Worm (Caenorhabditis elegans) whole organism, L2 larva: ENCODE measurements around the gene col-71.

ENCODE experiments used
- F13H6.1 ChIP-seq: sonication (generic microtip); optimal IDR thresholded peaks from 2 replicates; lab custom pipeline; 2016; ENCODE audit warnings: missing genetic modification characterization, missing compliant biosample characterization
- R02D3.7 ChIP-seq: fragments of 150-350 bp; optimal IDR thresholded peaks from 2 replicates; lab custom pipeline; 2014; ENCODE audit warnings: missing biosample characterization, missing genetic modification characterization
- ZK546.5 ChIP-seq: sonication (generic microtip); optimal IDR thresholded peaks from 2 replicates; lab custom pipeline; 2017; ENCODE audit warnings: missing biosample characterization, missing genetic modification characterization
- alr-1 ChIP-seq: fragments of 150-350 bp; optimal IDR thresholded peaks from 2 replicates; lab custom pipeline; 2014; ENCODE audit warnings: missing biosample characterization, missing genetic modification characterization
- aly-2 ChIP-seq: fragments of 150-350 bp; optimal IDR thresholded peaks from 2 replicates; lab custom pipeline; 2014; ENCODE audit warnings: missing biosample characterization, missing genetic modification characterization
- ama-1 ChIP-seq: fragments of 150-350 bp; optimal IDR thresholded peaks from 2 replicates; lab custom pipeline; 2018; ENCODE audit warnings: inconsistent platforms
- blmp-1 ChIP-seq: sonication (generic microtip); optimal IDR thresholded peaks from 2 replicates; lab custom pipeline; 2017; ENCODE audit warnings: missing genetic modification characterization, mild to moderate bottlenecking, missing compliant biosample characterization, antibody characterized with exemption, moderate library complexity; ENCODE audit not compliant: insufficient read depth
- ceh-16 ChIP-seq: fragments of 150-350 bp; optimal IDR thresholded peaks from 2 replicates; lab custom pipeline; 2014; ENCODE audit warnings: missing biosample characterization, missing genetic modification characterization
- dmd-4 ChIP-seq: sonication (generic microtip); optimal IDR thresholded peaks from 2 replicates; lab custom pipeline; 2017; ENCODE audit warnings: missing biosample characterization, missing genetic modification characterization
- egl-27 ChIP-seq: sonication (generic microtip); optimal IDR thresholded peaks from 3 replicates; lab custom pipeline; 2017; ENCODE audit warnings: missing biosample characterization, missing genetic modification reagents, missing genetic modification characterization
- elt-1 ChIP-seq: fragments of 150-350 bp; optimal IDR thresholded peaks from 2 replicates; lab custom pipeline; 2014; ENCODE audit warnings: missing biosample characterization, missing genetic modification characterization
- elt-3 ChIP-seq: sonication (generic microtip); optimal IDR thresholded peaks from 2 replicates; lab custom pipeline; 2017; ENCODE audit warnings: missing biosample characterization, missing genetic modification characterization
- fos-1 ChIP-seq: fragments of 150-350 bp; optimal IDR thresholded peaks from 2 replicates; lab custom pipeline; 2014; ENCODE audit warnings: missing biosample characterization, missing genetic modification characterization
- gmeb-1 ChIP-seq: fragments of 150-350 bp; optimal IDR thresholded peaks from 2 replicates; lab custom pipeline; 2014; ENCODE audit warnings: missing biosample characterization, missing genetic modification characterization
- lin-11 ChIP-seq: fragments of 150-350 bp; sonication (generic microtip); optimal IDR thresholded peaks from 2 replicates; lab custom pipeline; 2014; ENCODE audit warnings: missing biosample characterization, missing genetic modification characterization, inconsistent platforms, mixed read lengths
- lin-13 ChIP-seq: fragments of 150-350 bp; optimal IDR thresholded peaks from 2 replicates; lab custom pipeline; 2014; ENCODE audit warnings: missing biosample characterization, missing genetic modification reagents, missing genetic modification characterization
- lin-39 ChIP-seq: fragments of 150-350 bp; optimal IDR thresholded peaks from 2 replicates; lab custom pipeline; 2014; ENCODE audit warnings: missing biosample characterization, missing genetic modification reagents, missing genetic modification characterization
- mab-5 ChIP-seq: fragments of 150-350 bp; optimal IDR thresholded peaks from 2 replicates; lab custom pipeline; 2014; ENCODE audit warnings: missing biosample characterization, missing genetic modification characterization
- mbf-1 ChIP-seq: sonication (generic microtip); optimal IDR thresholded peaks from 2 replicates; lab custom pipeline; 2017; ENCODE audit warnings: missing biosample characterization, missing genetic modification characterization
- nhr-11 ChIP-seq: fragments of 150-350 bp; optimal IDR thresholded peaks from 2 replicates; lab custom pipeline; 2014; ENCODE audit warnings: missing biosample characterization, missing genetic modification characterization
- nhr-12 ChIP-seq: fragments of 150-350 bp; optimal IDR thresholded peaks from 2 replicates; lab custom pipeline; 2014; ENCODE audit warnings: missing biosample characterization, missing genetic modification characterization
- nhr-129 ChIP-seq: fragments of 150-350 bp; optimal IDR thresholded peaks from 2 replicates; lab custom pipeline; 2014; ENCODE audit warnings: missing biosample characterization, missing genetic modification characterization
- nhr-21 ChIP-seq: fragments of 150-350 bp; optimal IDR thresholded peaks from 2 replicates; lab custom pipeline; 2014; ENCODE audit warnings: missing biosample characterization, missing genetic modification characterization
- nhr-23 ChIP-seq: fragments of 150-350 bp; optimal IDR thresholded peaks from 2 replicates; lab custom pipeline; 2014; ENCODE audit warnings: missing biosample characterization, missing genetic modification reagents, missing genetic modification characterization
- nhr-237 ChIP-seq: fragments of 150-350 bp; optimal IDR thresholded peaks from 2 replicates; lab custom pipeline; 2014; ENCODE audit warnings: missing biosample characterization, missing genetic modification characterization
- nhr-25 ChIP-seq: fragments of 150-350 bp; sonication (generic microtip); optimal IDR thresholded peaks from 3 replicates; lab custom pipeline; 2014; ENCODE audit warnings: missing biosample characterization, missing genetic modification characterization
- nhr-6 ChIP-seq: fragments of 150-350 bp; optimal IDR thresholded peaks from 2 replicates; lab custom pipeline; 2014; ENCODE audit warnings: missing biosample characterization, missing genetic modification characterization
- nhr-77 ChIP-seq: fragments of 150-350 bp; optimal IDR thresholded peaks from 2 replicates; lab custom pipeline; 2014; ENCODE audit warnings: missing biosample characterization, missing genetic modification characterization
- skn-1 ChIP-seq: sonication (generic microtip); optimal IDR thresholded peaks from 2 replicates; lab custom pipeline; 2017; ENCODE audit warnings: missing biosample characterization, missing genetic modification characterization
- sma-9 ChIP-seq, 2 experiments: fragments of 150-350 bp in 1 of 2; sonication (generic microtip) in 1 of 2; optimal IDR thresholded peaks; 2 replicates each; lab custom pipeline; 2014 to 2016; ENCODE audit warnings: missing genetic modification characterization in 2 of 2, mild to moderate bottlenecking in 1 of 2, missing biosample characterization in 1 of 2, missing compliant biosample characterization in 1 of 2, missing genetic modification reagents in 1 of 2, moderate library complexity in 1 of 2
- snpc-4 ChIP-seq: fragments of 150-350 bp; optimal IDR thresholded peaks from 2 replicates; lab custom pipeline; 2014; ENCODE audit warnings: missing biosample characterization, missing genetic modification characterization
- unc-39 ChIP-seq: fragments of 150-350 bp; optimal IDR thresholded peaks from 2 replicates; lab custom pipeline; 2014; ENCODE audit warnings: missing biosample characterization, missing genetic modification characterization
- unc-55 ChIP-seq: fragments of 150-350 bp; sonication (generic microtip); optimal IDR thresholded peaks from 3 replicates; lab custom pipeline; 2014; ENCODE audit warnings: missing biosample characterization, missing genetic modification reagents, missing genetic modification characterization
- zag-1 ChIP-seq: fragments of 150-350 bp; optimal IDR thresholded peaks from 2 replicates; lab custom pipeline; 2014; ENCODE audit warnings: missing biosample characterization, missing genetic modification characterization
- ztf-1 ChIP-seq: fragments of 200-800 bp; sonication (Bioruptor generic); conservative IDR thresholded peaks from 2 replicates; pipeline ENCODE4 v1.3.6; 2022; ENCODE audit warnings: missing genetic modification characterization, missing compliant biosample characterization
- ztf-4 ChIP-seq: fragments of 150-350 bp; optimal IDR thresholded peaks from 2 replicates; lab custom pipeline; 2014; ENCODE audit warnings: missing biosample characterization, missing genetic modification characterization

The col-71 gene

DNA sequence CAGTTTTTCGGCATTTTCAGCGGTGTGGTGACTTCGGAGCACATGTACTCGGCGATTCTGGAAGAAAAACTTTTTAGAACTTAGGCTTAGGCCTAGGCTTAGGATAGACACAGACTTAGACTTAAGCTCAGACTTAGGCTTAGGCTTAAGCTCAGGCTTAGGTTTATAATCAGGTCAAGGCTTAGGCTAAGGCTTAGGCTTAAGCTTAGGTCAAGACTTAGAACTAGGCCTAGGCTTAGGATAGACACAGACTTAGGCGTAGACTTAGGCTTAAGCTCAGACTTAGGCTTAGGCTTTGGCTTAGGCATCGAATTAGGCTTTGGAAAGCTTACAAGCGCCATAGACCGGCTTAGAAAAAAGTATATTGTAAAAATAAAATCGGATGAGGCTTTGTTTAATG is 25.8 kb downstream of the col-71 start:
- TF ChIP-seq egl-27 (tag; lab: Kevin White, UChicago), result no peak
- no peak for TF ChIP-seq nhr-11 (tag; lab: Kevin White, UChicago)
- TF ChIP-seq lin-13, result no peak
- TF ChIP-seq alr-1 (tag; lab: Kevin White, UChicago), result no peak
- no peak for TF ChIP-seq mab-5
- no peak for TF ChIP-seq nhr-25 (tag; lab: Kevin White, UChicago)
- no peak for TF ChIP-seq nhr-6
- no peak for TF ChIP-seq unc-55 (GFP tag; lab: Kevin White, UChicago)
- TF ChIP-seq snpc-4 (tag; lab: Kevin White, UChicago), result no peak
- no peak for TF ChIP-seq mbf-1 (tag; lab: Kevin White, UChicago)
- TF ChIP-seq elt-1, result no peak
- no peak for TF ChIP-seq fos-1 (tag; lab: Kevin White, UChicago)
- TF ChIP-seq, all 48 proteins: peak for 0

DNA sequence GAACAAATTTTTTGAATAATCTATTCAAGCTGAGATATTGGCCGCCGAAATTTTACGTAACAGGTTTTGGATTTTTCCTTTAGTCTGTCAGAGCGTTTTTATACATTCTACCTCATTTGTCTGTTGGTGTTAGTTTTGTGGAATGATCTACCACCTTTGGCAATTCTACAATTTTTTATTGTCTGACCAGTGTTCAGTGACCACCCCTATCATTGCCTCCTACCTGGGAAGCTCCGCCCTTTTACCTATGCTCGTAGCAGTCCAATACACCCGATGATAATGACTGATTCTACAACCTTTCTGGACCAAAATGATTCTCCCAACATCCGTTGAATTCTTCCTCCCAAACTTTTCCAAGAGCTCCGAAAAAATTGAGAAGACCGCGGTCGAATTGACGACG is 28.6 kb downstream of the col-71 start, which contains the start of gene sdz-32:
Gene sdz-32, plus strand, starts transcription at position 301 of the 400 bp plus-strand sequence.
- TF ChIP-seq sma-9 (GFP tag; optimal IDR thresholded peaks at IDR 0.05; lab: Kevin White, UChicago), result no peak
- no peak for TF ChIP-seq sma-9 (tag; optimal IDR thresholded peaks at IDR 0.05; lab: Kevin White, UChicago)
- no peak for TF ChIP-seq ama-1 (lab: Kevin White, UChicago)
- no peak for TF ChIP-seq elt-3
- TF ChIP-seq unc-55 (GFP tag; lab: Kevin White, UChicago), result no peak
- no peak for TF ChIP-seq dmd-4 (tag; lab: Kevin White, UChicago)
- no peak for TF ChIP-seq nhr-25 (tag; lab: Kevin White, UChicago)
- TF ChIP-seq, all 48 proteins: peak for 0

DNA sequence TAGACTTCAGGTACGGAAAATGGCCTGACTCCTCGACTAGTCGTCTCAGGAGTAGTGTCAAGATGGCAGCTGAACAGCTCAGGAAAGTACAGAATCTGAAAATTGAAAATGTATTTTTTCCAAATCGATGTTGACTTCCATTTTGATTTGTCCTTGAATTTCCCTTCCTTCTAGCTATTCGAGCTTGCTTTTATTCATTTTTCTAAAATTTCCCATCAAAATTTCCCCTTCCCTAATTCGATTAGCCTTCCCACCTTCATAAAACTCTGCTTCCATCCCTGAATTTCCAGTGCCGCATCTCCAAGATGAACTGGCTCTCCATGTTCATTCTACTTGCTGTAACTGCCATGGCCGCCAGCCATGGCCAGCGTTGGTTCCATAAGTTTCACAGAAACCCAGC is 29.6 kb downstream of the col-71 start, which contains the start of gene Y49F6B.6:
Gene Y49F6B.6, plus strand, starts transcription at position 301 of the 400 bp plus-strand sequence.
- TF ChIP-seq alr-1 (tag; lab: Kevin White, UChicago) (no peak), snpc-4 (tag; lab: Kevin White, UChicago) (no peak), lin-11 (tag; lab: Kevin White, UChicago) (no peak), lin-13 (no peak), nhr-129 (tag; lab: Kevin White, UChicago) (no peak), dmd-4 (tag; lab: Kevin White, UChicago) (no peak), nhr-25 (tag; lab: Kevin White, UChicago) (no peak), unc-39 (tag; lab: Kevin White, UChicago) (no peak), skn-1 (tag; lab: Kevin White, UChicago) (no peak)

DNA sequence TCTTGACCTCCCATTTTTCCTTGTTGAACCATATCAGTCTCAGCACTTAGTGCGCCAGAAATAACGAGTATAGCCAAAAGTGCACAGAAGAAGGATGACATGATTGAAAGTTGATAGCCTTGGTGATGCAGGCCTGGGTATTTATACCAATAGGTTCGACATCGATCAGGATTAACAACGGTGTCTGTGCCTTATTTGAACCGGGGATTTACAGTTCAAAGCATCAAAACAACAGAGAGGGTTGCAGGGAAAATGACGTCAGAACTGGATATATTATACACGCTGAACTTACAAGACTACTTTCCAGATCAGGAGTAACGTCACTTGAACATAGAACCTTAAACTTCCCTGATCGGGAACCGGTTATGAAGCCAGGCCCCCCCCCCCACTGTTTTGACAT is 30.1 kb downstream of the col-71 start, which contains the start of gene Y49F6B.12:
Gene Y49F6B.12, minus strand, starts transcription at position 101 of the 400 bp plus-strand sequence.
- TF ChIP-seq lin-13 (no peak), R02D3.7 (tag; lab: Kevin White, UChicago) (no peak), ztf-4 (tag; lab: Kevin White, UChicago) (no peak), blmp-1 (tag; lab: Kevin White, UChicago) (no peak), alr-1 (tag; lab: Kevin White, UChicago) (no peak), elt-3 (no peak), sma-9 (GFP tag; optimal IDR thresholded peaks at IDR 0.05; lab: Kevin White, UChicago) (no peak), sma-9 (tag; optimal IDR thresholded peaks at IDR 0.05; lab: Kevin White, UChicago) (no peak), aly-2 (tag; lab: Kevin White, UChicago) (no peak), zag-1 (no peak), lin-39 (tag; lab: Kevin White, UChicago) (no peak), ama-1 (lab: Kevin White, UChicago) (no peak), nhr-77 (no peak), ceh-16 (tag; lab: Kevin White, UChicago) (no peak), nhr-237 (tag; lab: Kevin White, UChicago) (no peak), gmeb-1 (no peak), nhr-23 (tag; lab: Kevin White, UChicago) (no peak), nhr-129 (tag; lab: Kevin White, UChicago) (no peak)

DNA sequence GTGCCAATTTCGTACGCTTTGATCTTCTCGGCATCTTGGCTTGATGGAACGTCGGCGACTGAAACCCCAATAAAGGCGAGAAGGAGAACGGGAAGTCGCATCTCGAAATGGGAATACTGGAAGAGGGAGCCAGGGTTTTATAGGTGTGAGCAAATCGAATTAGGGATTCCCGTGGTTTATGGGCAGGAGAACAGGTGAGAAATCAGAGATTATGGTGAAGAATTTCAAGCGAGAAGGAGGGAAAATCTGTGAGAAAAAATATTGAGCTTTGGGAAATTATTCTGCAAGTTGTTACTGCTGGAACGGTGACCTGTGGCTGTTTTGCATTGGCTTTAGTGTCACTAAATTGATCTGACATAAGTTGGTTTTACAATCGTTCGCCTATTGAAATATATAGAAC is 30.8 kb downstream of the col-71 start, which contains the start of gene Y49F6B.13:
Gene Y49F6B.13, minus strand, starts transcription at position 101 of the 400 bp plus-strand sequence.
- TF ChIP-seq nhr-77 (no peak), ZK546.5 (tag; lab: Kevin White, UChicago) (no peak), R02D3.7 (tag; lab: Kevin White, UChicago) (no peak), egl-27 (tag; lab: Kevin White, UChicago) (no peak), nhr-21 (tag; lab: Kevin White, UChicago) (no peak), lin-11 (tag; lab: Kevin White, UChicago) (no peak), nhr-12 (tag; lab: Kevin White, UChicago) (no peak), lin-13 (no peak), nhr-23 (tag; lab: Kevin White, UChicago) (no peak), fos-1 (tag; lab: Kevin White, UChicago) (no peak), snpc-4 (tag; lab: Kevin White, UChicago) (no peak), ztf-1 (no peak), F13H6.1 (tag; lab: Kevin White, UChicago) (no peak), blmp-1 (tag; lab: Kevin White, UChicago) (no peak), alr-1 (tag; lab: Kevin White, UChicago) (no peak), unc-39 (tag; lab: Kevin White, UChicago) (no peak), unc-55 (GFP tag; lab: Kevin White, UChicago) (no peak), ztf-4 (tag; lab: Kevin White, UChicago) (no peak)
- TF ChIP-seq, all 48 proteins: peak for 0
